Worm (Caenorhabditis elegans) whole organism, L3 larva: ENCODE measurements around the gene Y37D8A.25.

Experiments used
- R02D3.7 ChIP-seq: fragments of 150-350 bp; optimal IDR thresholded peaks from 2 replicates; lab custom pipeline; 2014; ENCODE audit warnings: missing biosample characterization, missing genetic modification characterization
- ama-1 ChIP-seq: fragments of 150-350 bp; optimal IDR thresholded peaks from 2 replicates; lab custom pipeline; 2018
- ceh-82 ChIP-seq: fragments of 150-350 bp; optimal IDR thresholded peaks from 2 replicates; lab custom pipeline; 2014; ENCODE audit warnings: missing biosample characterization, missing genetic modification characterization
- fkh-10 ChIP-seq: sonication (generic microtip); optimal IDR thresholded peaks from 2 replicates; lab custom pipeline; 2017; ENCODE audit warnings: missing biosample characterization, missing genetic modification reagents, missing genetic modification characterization
- nhr-76 ChIP-seq: fragments of 150-350 bp; sonication (generic microtip); optimal IDR thresholded peaks from 5 replicates; lab custom pipeline; 2014; ENCODE audit warnings: missing biosample characterization, missing genetic modification characterization
- pha-4 ChIP-seq: fragments of 150-350 bp; optimal IDR thresholded peaks from 2 replicates; lab custom pipeline; 2014; ENCODE audit warnings: missing biosample characterization, missing genetic modification reagents, missing genetic modification characterization
- snpc-4 ChIP-seq: fragments of 150-350 bp; optimal IDR thresholded peaks from 2 replicates; lab custom pipeline; 2014; ENCODE audit warnings: missing biosample characterization, missing genetic modification characterization
- ztf-11 ChIP-seq: fragments of 150-350 bp; optimal IDR thresholded peaks from 2 replicates; lab custom pipeline; 2014; ENCODE audit warnings: missing biosample characterization, missing genetic modification characterization

ce11 chrIII:12789420-12789819 lies 30.6 kb downstream of the Y37D8A.25 start, which contains the start of gene BE10.1:
- TF ChIP-seq ama-1 (lab: Kevin White, UChicago) (no peak), fkh-10 (GFP tag; lab: Kevin White, UChicago) (no peak), pha-4 (tag; lab: Kevin White, UChicago) (no peak), ceh-82 (tag; lab: Kevin White, UChicago) (no peak), ztf-11 (tag; lab: Kevin White, UChicago) (no peak), nhr-76 (no peak), R02D3.7 (tag; lab: Kevin White, UChicago) (no peak), snpc-4 (no peak)
